Fruit fly (Drosophila melanogaster): ENCODE results near the gene CG9609.

Gene CG9609

DNA sequence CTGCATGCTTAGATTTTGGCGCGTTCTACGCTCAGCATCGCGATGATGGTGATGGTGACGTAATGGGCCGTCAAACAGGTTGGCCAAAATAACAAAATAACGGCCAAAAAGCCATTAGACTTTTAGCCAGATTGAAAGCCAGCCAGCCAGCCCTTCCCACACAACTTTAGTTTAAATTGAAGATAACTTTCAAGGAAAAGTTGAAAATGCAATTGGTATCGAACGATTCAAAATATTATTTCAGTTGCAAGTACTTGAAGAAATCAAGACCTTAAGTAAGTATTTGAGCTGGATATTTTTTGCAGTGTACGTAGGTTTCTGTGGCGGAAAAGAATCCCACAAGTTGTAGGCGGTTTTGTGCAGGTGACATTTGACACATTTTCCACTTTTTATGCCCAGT is 5.8 kb downstream of the CG9609 start (continued):
- TF ChIP-seq dati (GFP tag; IDR thresholded peaks at IDR 0.05) (no peak), chinmo (GFP tag; IDR thresholded peaks at IDR 0.05; ENCODE audit: partially characterized antibody) (no peak), Eip74EF (GFP tag; optimal IDR thresholded peaks at IDR 0.05) (peak in 1 of 2 experiments; percentile 14), CG1602 (GFP tag; optimal IDR thresholded peaks at IDR 0.05) (peak; percentile 0), pfk (GFP tag; optimal IDR thresholded peaks at IDR 0.05) (no peak), CG34422 (GFP tag; IDR thresholded peaks at IDR 0.05) (peak; percentile 40; the same call in 1 of the 3 replicates), nerfin-1 (tag; optimal IDR thresholded peaks at IDR 0.05) (no peak), caup (GFP tag; optimal IDR thresholded peaks at IDR 0.05; ENCODE audit: severe bottlenecking) (peak; percentile 34), aop (GFP tag; IDR thresholded peaks at IDR 0.05) (no peak), CG32532 (GFP tag; IDR thresholded peaks at IDR 0.05) (peak; percentile 44; the same call in 1 of the 2 replicates), Fer3 (tag; optimal IDR thresholded peaks at IDR 0.05) (peak; percentile 19), CG11093 (GFP tag; IDR thresholded peaks at IDR 0.05) (no peak), TFAM (GFP tag; optimal IDR thresholded peaks at IDR 0.05) (no peak), Nf-YA (GFP tag; IDR thresholded peaks at IDR 0.05) (no peak), CG6654 (GFP tag; optimal IDR thresholded peaks at IDR 0.05) (no peak), sd (tag; optimal IDR thresholded peaks at IDR 0.05) (peak; percentile 23), sqz (GFP tag; optimal IDR thresholded peaks at IDR 0.05) (no peak), nau (GFP tag; optimal IDR thresholded peaks at IDR 0.05) (no peak), CG13296 (GFP tag; optimal IDR thresholded peaks at IDR 0.05) (no peak), CG8478 (optimal IDR thresholded peaks at IDR 0.05) (no peak), ato (GFP tag; IDR thresholded peaks at IDR 0.05; ENCODE audit: partially characterized antibody) (no peak), CG10274 (GFP tag; optimal IDR thresholded peaks at IDR 0.05) (no peak), CG11398 (GFP tag; optimal IDR thresholded peaks at IDR 0.05) (peak; percentile 8), CG10462 (GFP tag; optimal IDR thresholded peaks at IDR 0.05) (no peak), fd3F (GFP tag; optimal IDR thresholded peaks at IDR 0.05) (peak; percentile 16), CG12155 (GFP tag; optimal IDR thresholded peaks at IDR 0.05) (no peak), Ets97D (GFP tag; optimal IDR thresholded peaks at IDR 0.05) (no peak), ci (GFP tag; IDR thresholded peaks at IDR 0.05) (0 out of 3 replicates have a peak, but pooled peaks have one; percentile 21), CG17568 (GFP tag; optimal IDR thresholded peaks at IDR 0.05) (no peak), sna (GFP tag; IDR thresholded peaks at IDR 0.05; ENCODE audit: partially characterized antibody) (no peak), Dbx (GFP tag; IDR thresholded peaks at IDR 0.05) (0 out of 3 replicates have a peak, but pooled peaks have one; percentile 47), Atf-2 (GFP tag; optimal IDR thresholded peaks at IDR 0.05) (peak; percentile 8), CG3281 (GFP tag; optimal IDR thresholded peaks at IDR 0.05) (peak; percentile 53), cwo (GFP tag; optimal IDR thresholded peaks at IDR 0.05) (peak; percentile 17), CG13894 (tag; optimal IDR thresholded peaks at IDR 0.05) (peak; percentile 15), dmrt11E (tag; optimal IDR thresholded peaks at IDR 0.05) (no peak), sens (GFP tag) (peak; percentile 68), kni (GFP tag; optimal IDR thresholded peaks at IDR 0.05) (no peak), CG14014 (GFP tag; IDR thresholded peaks at IDR 0.05) (peak; percentile 48), dysf (GFP tag; IDR thresholded peaks at IDR 0.05) (peak; percentile 61; the same call in 2 of the 3 replicates), Ssrp (tag; optimal IDR thresholded peaks at IDR 0.05) (no peak), toy (GFP tag; IDR thresholded peaks at IDR 0.05) (no peak), CG9876 (GFP tag; optimal IDR thresholded peaks at IDR 0.05) (no peak), CG15479 (GFP tag; optimal IDR thresholded peaks at IDR 0.05) (no peak), dmrt99B (tag; optimal IDR thresholded peaks at IDR 0.05) (peak; percentile 25), CG7372 (GFP tag; IDR thresholded peaks at IDR 0.05) (0 out of 2 replicates have a peak, but pooled peaks have one; percentile 8), chif (GFP tag; optimal IDR thresholded peaks at IDR 0.05) (peak in 1 of 2 experiments; percentile 22), CG14050 (GFP tag; IDR thresholded peaks at IDR 0.05) (no peak), CG1024 (GFP tag; IDR thresholded peaks at IDR 0.05) (no peak), CG11695 (GFP tag; IDR thresholded peaks at IDR 0.05) (0 out of 3 replicates have a peak, but pooled peaks have one; percentile 10)
